Fruit fly (Drosophila melanogaster): ENCODE measurements around the gene sage.

Gene sage

dm6 chr3R:9264042-9264441, at the start of gene sage:
Gene sage (minus strand): TSS chr3R:9264142.
- TF ChIP-seq CG17801 (GFP tag; optimal IDR thresholded peaks at IDR 0.05; ENCODE audit: partially characterized antibody) = no peak

DNA sequence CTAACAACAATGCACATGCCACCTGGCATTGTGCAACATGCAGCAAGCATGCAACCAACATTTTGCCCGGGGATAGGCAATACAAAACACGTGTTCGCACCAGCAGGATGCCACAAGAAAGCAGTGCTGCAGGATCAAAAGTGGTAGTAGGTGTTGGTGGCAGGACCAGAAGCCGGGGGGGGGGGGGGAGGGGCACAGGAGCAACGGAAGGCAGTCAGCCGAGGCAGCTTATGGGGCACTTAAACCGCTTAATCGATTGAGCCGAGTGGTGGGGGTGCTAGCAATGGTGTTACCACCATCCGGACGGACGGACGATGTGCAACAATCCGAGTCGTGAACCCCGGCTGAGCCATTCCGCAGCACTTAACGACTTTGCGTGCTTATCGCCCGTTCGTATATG, 33.2 kb upstream of the sage start:
- no peak for TF ChIP-seq CG17801 (GFP tag; optimal IDR thresholded peaks at IDR 0.05; ENCODE audit: partially characterized antibody)

dm6 chr3R:9287710-9288109, 23.8 kb upstream of the sage start:
- no peak for TF ChIP-seq CG17801 (GFP tag; optimal IDR thresholded peaks at IDR 0.05; ENCODE audit: partially characterized antibody)

DNA sequence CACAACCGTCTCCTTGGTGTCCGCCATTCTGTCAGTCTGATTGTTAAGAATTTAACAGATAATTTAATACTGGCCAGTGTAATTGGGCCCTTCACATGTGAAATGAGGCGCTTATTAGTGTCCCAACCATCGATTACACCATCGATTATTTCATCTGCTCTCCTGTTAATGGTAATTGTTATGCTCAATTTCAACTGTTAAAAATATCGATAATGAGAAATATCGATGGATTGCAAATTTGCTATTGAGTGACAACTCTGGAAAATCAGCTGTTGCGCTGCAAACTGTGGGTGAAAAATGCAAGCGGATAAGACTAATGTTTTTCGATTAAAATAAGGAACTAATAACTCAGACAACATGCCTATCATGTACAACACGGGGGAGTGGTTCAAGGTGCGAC, 2.8 kb upstream of the sage start, which contains the start of the genes TrpRS and Vps16A:
TSS of gene TrpRS (minus strand) at position 140 of the 400 bp plus-strand sequence.
TSS of gene Vps16A (plus strand) at position 255 of the 400 bp plus-strand sequence.
- TF ChIP-seq CG17801 (GFP tag; optimal IDR thresholded peaks at IDR 0.05; ENCODE audit: partially characterized antibody) = peak; percentile 41

DNA sequence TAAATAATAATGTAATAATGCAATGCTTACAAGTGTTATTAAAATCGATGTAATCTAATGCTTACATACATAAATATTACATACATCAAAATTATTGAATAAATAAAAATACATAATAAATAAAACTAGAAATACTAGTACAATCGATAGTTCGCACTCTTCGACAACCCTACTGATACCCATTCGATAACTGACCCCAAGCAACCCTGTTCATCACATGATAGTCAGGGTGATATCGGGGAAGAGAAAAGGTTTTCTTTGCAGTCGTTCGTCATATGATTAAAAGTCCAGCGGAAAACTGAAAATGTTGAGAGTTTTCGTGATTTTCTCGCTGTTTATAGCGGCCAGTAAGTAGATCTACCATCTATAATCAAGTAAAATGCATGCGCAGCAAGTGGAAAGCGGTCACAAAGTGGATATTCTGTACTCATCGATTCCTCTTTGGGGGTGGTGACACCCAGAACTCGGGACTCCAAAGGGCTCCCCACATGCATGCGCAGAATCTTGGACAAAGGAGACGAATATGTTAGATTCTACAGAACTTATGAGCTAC, 3.4 kb downstream of the sage start, which contains the start of gene ATP6AP2:
TSS of gene ATP6AP2 (plus strand) at position 218 of the 553 bp plus-strand sequence.
- peak; percentile 76 for TF ChIP-seq CG17801 (GFP tag; optimal IDR thresholded peaks at IDR 0.05; ENCODE audit: partially characterized antibody)

- TF ChIP-seq CG17801 (GFP tag; optimal IDR thresholded peaks at IDR 0.05; ENCODE audit: partially characterized antibody) = no peak
Measured at dm6 chr3R:9258252-9259225, 5.4 kb downstream of the sage start, which contains the start of the genes Ibf2 and Ibf1. Gene Ibf2 (minus strand): TSS chr3R:9258501. Gene Ibf1 (plus strand): TSS chr3R:9258964.

DNA sequence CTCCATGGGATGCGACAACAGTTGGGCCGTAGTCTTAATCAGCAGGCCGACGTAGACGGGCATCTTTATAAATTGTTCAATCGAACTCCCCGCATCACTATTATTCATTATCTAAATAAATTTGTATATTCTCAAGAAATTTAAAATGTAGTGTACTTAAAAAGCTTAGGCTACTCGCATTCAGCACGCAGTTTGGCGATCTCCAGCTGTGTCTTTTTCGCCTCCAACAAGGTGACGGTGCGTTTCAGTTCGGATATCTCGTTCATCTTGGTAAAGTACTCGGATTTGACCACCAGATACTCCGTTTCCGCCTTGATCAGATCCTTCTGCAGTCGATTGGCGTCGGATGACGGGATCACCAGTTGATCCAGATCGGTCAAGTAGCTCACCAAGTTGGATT, 6.3 kb downstream of the sage start, which contains the start of gene CG16736:
TSS of gene CG16736 (minus strand) at position 101 of the 400 bp plus-strand sequence.
- TF ChIP-seq CG17801 (GFP tag; optimal IDR thresholded peaks at IDR 0.05; ENCODE audit: partially characterized antibody) = no peak

DNA sequence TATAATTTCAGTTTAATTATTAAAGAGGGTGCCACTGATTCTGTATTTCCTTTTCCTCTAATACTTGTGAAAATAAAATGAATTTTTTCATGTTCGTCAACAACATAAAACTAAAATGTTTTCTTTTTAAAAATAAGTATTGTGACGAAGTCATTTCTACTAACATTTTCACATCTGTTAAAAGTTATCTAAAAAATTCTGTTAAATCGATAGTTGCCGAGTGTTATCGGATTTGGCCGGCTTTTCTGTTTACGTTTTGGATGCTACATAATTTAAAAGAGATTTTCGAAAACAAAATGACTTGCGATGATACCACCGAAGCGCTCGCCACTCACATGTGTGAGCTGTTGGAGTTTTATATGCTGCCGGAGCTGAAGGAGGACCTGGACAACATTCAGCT, 9.1 kb downstream of the sage start, which contains the start of gene CG16734:
TSS of gene CG16734 (plus strand) at position 255 of the 400 bp plus-strand sequence.
- no peak for TF ChIP-seq CG17801 (GFP tag; optimal IDR thresholded peaks at IDR 0.05; ENCODE audit: partially characterized antibody)

DNA sequence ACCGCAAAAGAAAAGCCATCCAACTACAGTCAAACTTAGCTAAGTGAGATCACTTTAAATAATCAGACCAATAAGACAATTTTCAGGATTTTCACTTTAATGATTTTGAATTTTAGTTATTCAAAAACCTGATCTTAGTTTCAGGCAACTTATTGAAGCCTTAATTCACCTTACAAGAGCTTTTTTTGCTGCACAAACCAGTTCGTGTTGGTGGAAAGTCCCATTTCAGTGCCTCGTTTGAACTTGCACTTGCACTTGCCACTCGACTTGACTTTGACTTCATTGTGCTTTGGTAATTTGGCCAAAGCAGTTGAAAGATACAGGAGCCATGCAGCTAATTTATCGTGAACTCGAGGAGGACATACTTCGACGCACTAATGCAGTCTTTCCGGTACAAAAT, 12.4 kb downstream of the sage start, which contains the start of gene St2:
TSS of gene St2 (plus strand) at position 301 of the 400 bp plus-strand sequence.
- no peak for TF ChIP-seq CG17801 (GFP tag; optimal IDR thresholded peaks at IDR 0.05; ENCODE audit: partially characterized antibody)

DNA sequence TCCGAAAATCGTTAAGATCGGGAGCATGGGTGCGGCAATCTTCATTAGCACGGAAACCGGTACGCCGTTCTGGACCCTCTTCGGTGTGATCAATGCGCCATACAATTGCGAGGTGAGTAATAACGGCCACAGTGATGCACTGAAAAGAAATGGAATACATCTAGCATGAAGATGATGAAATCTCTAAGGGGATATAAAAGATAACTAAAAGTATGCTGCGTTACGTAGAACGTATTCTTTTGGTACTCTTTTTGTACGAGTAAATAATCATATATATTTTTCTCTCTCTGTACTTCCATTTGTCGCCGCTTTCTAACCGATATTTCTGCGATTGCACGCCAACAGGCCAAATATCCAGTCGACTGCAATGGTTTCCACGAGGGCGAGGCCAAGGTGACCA, 13.1 kb downstream of the sage start:
- no peak for TF ChIP-seq CG17801 (GFP tag; optimal IDR thresholded peaks at IDR 0.05; ENCODE audit: partially characterized antibody)

DNA sequence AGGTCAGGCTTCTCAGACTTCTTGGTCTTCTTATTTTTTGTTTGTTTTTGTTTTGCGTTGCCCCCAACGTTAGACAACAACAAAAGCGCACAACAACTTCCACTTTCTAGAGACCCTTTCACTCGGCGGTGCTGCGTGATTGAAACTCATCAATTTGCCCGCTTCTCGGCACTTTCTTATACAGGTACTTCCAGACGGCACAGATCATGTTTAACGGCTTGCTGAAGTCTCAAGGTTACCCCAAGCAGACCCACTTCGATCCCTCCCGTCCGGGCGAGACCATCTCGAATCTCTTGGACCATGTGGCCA, 14.3 kb downstream of the sage start:
- TF ChIP-seq CG17801 (GFP tag; optimal IDR thresholded peaks at IDR 0.05; ENCODE audit: partially characterized antibody) = no peak

DNA sequence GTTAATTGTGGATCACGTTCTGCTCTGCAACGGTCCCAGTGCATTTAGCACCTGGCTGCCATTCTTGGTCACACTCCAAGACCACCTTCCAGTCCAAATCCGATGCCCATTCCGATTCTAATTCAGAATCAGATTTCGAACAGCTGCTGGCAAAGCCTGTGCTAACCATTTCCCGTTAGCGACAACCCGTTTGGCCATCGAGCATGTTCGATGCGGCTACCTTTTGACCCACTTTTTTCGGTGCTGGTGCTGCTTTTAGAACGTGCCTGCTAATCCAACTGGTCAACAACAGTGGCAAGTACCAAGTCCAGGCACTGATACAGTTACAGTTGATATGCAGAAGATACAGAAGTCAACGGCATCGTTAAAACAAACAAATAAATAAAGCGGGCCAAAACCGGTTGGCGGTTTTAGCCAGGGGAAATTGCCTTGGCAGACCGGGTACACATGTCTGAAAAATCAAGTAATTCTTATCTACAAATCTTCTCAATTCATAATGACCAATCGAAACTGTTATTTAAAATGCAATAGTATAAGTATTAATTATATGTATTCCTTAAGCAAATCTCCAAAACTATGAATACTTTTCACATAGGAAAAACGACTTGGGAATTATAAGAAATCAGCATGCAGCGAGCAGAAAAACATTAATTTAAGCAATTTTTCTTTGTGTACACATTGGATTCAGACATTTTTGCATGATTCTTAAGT, 14.8 kb downstream of the sage start:
- no peak for TF ChIP-seq CG17801 (GFP tag; optimal IDR thresholded peaks at IDR 0.05; ENCODE audit: partially characterized antibody)

DNA sequence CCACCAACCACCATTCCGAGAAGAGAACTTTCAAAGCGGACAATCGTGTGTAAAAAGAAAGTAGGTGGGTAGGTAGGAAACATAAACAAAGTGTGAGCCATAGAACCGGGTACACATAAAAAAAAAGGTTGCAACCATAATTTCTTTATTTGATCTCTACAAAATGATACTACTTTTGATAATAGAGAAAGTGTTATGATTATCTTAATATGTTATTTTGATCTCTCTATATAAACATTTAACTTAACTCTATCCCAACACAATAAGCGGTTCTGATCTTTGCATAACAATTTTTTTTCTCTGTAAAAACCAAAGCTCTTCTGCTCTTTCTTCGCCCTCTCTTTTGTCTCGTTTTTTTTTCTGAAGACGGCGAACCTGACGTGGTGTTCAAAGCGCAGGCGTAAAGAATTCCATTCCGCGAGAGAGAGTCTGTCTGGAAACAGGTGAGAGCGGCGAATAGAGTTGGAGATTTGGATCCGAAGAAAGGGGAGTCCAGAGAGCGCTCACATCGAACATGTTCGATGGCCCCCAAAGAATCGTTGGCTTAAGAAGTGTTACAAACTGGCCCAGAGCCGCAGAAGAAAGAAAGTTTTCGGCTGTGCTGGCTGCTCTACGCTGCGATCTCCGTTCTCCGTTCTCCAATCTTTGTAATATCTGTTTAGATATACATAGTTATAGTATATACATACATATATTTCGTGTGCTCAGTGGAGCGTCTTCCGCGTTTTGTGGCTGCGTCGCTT, 16.9 kb downstream of the sage start:
- TF ChIP-seq CG17801 (GFP tag; optimal IDR thresholded peaks at IDR 0.05; ENCODE audit: partially characterized antibody) = peak; percentile 92

- no peak for TF ChIP-seq CG17801 (GFP tag; optimal IDR thresholded peaks at IDR 0.05; ENCODE audit: partially characterized antibody)
Measured at dm6 chr3R:9246366-9246765, 17.6 kb downstream of the sage start, which contains the start of gene CG8420. Gene CG8420 (plus strand): TSS chr3R:9246649.
